Worm (Caenorhabditis elegans): Measurements from ENCODE around the gene T20G5.9.

- TF ChIP-seq ceh-13 (GFP tag; optimal IDR thresholded peaks at IDR 0.05) (no peak), ama-1 (optimal IDR thresholded peaks at IDR 0.05) (peak; percentile 62), hnd-1 (tag; optimal IDR thresholded peaks at IDR 0.05) (no peak), F13C5.2 (tag; optimal IDR thresholded peaks at IDR 0.05) (no peak), flt-1 (GFP tag; IDR thresholded peaks at IDR 0.05) (no peak), ets-7 (tag; optimal IDR thresholded peaks at IDR 0.05) (no peak)
Measured at ce11 chrIII:10209703-10210102, at the start of gene T20G5.9.

Data from whole organism, early embryonic.